Fruit fly (Drosophila melanogaster) whole organism, adult: ENCODE measurements around the gene CG14960.

ENCODE experiments used
- CG11617 ChIP-seq: fragments of 200-800 bp; sonication (Bioruptor generic); optimal IDR thresholded peaks from 2 replicates; lab custom pipeline; 2017; ENCODE audit warnings: mild to moderate bottlenecking, missing biosample characterization, missing genetic modification reagents, missing genetic modification characterization
- CG1620 ChIP-seq: fragments of 200-800 bp; sonication (Bioruptor generic); optimal IDR thresholded peaks from 2 replicates; lab custom pipeline; 2016; ENCODE audit warnings: missing biosample characterization, missing genetic modification characterization
- CG33017 ChIP-seq: fragments of 200-800 bp; sonication (Bioruptor generic); optimal IDR thresholded peaks from 2 replicates; lab custom pipeline; 2018; ENCODE audit warnings: missing biosample characterization, mild to moderate bottlenecking, missing genetic modification characterization, moderate library complexity
- CG7045 ChIP-seq: fragments of 200-800 bp; sonication (Bioruptor generic); optimal IDR thresholded peaks from 2 replicates; lab custom pipeline; 2017; ENCODE audit warnings: missing biosample characterization, mild to moderate bottlenecking, missing genetic modification characterization
- Clk ChIP-seq: fragments of 200-800 bp; sonication (Bioruptor generic); optimal IDR thresholded peaks from 2 replicates; lab custom pipeline; 2017; ENCODE audit warnings: missing biosample characterization, missing genetic modification characterization
- Crg-1 ChIP-seq: fragments of 200-800 bp; sonication (Bioruptor generic); optimal IDR thresholded peaks from 2 replicates; lab custom pipeline; 2016; ENCODE audit warnings: missing biosample characterization, missing genetic modification characterization
- Hr96 ChIP-seq: fragments of 200-800 bp; sonication (Bioruptor generic); optimal IDR thresholded peaks from 2 replicates; lab custom pipeline; 2016; ENCODE audit warnings: missing biosample characterization, missing genetic modification characterization
- cnc ChIP-seq, 2 experiments: fragments of >200 bp; optimal IDR thresholded peaks; 2 replicates each; lab custom pipeline; 2017
- pad ChIP-seq: fragments of 200-800 bp; sonication (Bioruptor generic); optimal IDR thresholded peaks from 3 replicates; lab custom pipeline; 2017; ENCODE audit warnings: missing biosample characterization, missing genetic modification characterization, mild to moderate bottlenecking, moderate library complexity, missing genetic modification reagents
- toe ChIP-seq: fragments of 200-800 bp; sonication (Bioruptor generic); optimal IDR thresholded peaks from 2 replicates; lab custom pipeline; 2016; ENCODE audit warnings: missing biosample characterization, missing genetic modification characterization

- TF ChIP-seq Hr96 (GFP tag; lab: Kevin White, UChicago) (no peak), Clk (GFP tag; lab: Kevin White, UChicago) (no peak), CG7045 (GFP tag; lab: Kevin White, UChicago) (no peak), cnc (optimal IDR thresholded peaks at IDR 0.05; lab: Kevin White, UChicago) (no peak), CG1620 (GFP tag; lab: Kevin White, UChicago) (no peak), pad (GFP tag; lab: Kevin White, UChicago) (no peak), CG33017 (tag; lab: Kevin White, UChicago) (no peak), Crg-1 (GFP tag; lab: Kevin White, UChicago) (no peak), CG11617 (no peak), toe (no peak)
These were observed 33.9 kb downstream of the CG14960 start for dm6 chr3L:3304740-3305139.
